Worm (Caenorhabditis elegans): Measurements from ENCODE around the gene arrd-2.

DNA sequence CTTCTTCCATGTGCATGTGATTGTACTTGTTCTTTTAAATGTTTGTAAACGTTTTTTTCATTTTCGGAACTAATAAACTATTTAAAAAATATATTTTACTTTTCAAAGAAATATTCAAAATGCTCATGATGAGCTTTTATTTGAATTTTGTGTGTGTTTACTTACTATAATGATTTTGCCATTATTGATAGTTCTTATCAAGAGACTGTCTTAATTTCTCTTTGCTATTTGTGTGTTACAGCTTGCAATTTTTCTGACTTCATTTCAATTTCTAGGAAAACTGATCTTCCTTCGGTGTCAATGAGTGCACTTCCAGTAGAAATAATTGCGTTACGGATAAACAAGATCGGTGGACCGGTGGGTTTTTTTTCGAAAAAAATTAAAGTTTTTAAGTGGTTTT is 32.8 kb upstream of the arrd-2 start, which contains the start of gene C06C3.12:
- TF ChIP-seq lsy-2 (tag; optimal IDR thresholded peaks at IDR 0.05) (no peak), nhr-6 (tag; optimal IDR thresholded peaks at IDR 0.05) (no peak), blmp-1 (tag; optimal IDR thresholded peaks at IDR 0.05; ENCODE audit: insufficient read depth) (no peak), elt-3 (tag; optimal IDR thresholded peaks at IDR 0.05) (no peak), nhr-12 (tag; optimal IDR thresholded peaks at IDR 0.05) (no peak), egl-27 (tag; optimal IDR thresholded peaks at IDR 0.05) (no peak), C34F6.9 (tag; optimal IDR thresholded peaks at IDR 0.05) (no peak)
